Worm (Caenorhabditis elegans): ENCODE measurements around the gene R02C2.7.
A peak's percentile ranks its signal among the peaks of the same experiment; 100 is the strongest.

R02C2.7 gene

ce11 chrV:258730-259129 is 16.3 kb upstream of the R02C2.7 start, which contains the start of gene nhr-204:
Gene nhr-204 (minus strand): TSS chrV:258830.
- no peak for TF ChIP-seq lim-6 (tag; optimal IDR thresholded peaks at IDR 0.05)
- no peak for TF ChIP-seq syd-9 (tag; optimal IDR thresholded peaks at IDR 0.05)
- no peak for TF ChIP-seq ceh-14 (tag; optimal IDR thresholded peaks at IDR 0.05)
- no peak for TF ChIP-seq K02D7.2 (tag; optimal IDR thresholded peaks at IDR 0.05)
- TF ChIP-seq ceh-24 (tag; optimal IDR thresholded peaks at IDR 0.05), result no peak
- TF ChIP-seq pros-1 (tag; optimal IDR thresholded peaks at IDR 0.05), result no peak
- no peak for TF ChIP-seq hlh-6 (tag; optimal IDR thresholded peaks at IDR 0.05)
- no peak for TF ChIP-seq ceh-6 (GFP tag; optimal IDR thresholded peaks at IDR 0.05)
- TF ChIP-seq F13H6.1 (tag; optimal IDR thresholded peaks at IDR 0.05), result no peak

- no peak for TF ChIP-seq unc-42 (tag; optimal IDR thresholded peaks at IDR 0.05)
- TF ChIP-seq ceh-48 (tag; optimal IDR thresholded peaks at IDR 0.05), result no peak
- TF ChIP-seq fkh-6 (tag; optimal IDR thresholded peaks at IDR 0.05), result no peak
- TF ChIP-seq ceh-31 (tag; optimal IDR thresholded peaks at IDR 0.05), result no peak
- no peak for TF ChIP-seq K09A11.1 (tag; optimal IDR thresholded peaks at IDR 0.05; ENCODE audit: insufficient read depth)
Observed at ce11 chrV:254591-254990, 12.2 kb upstream of the R02C2.7 start, which contains the start of gene str-121. Gene str-121 (minus strand): TSS chrV:254691.

DNA sequence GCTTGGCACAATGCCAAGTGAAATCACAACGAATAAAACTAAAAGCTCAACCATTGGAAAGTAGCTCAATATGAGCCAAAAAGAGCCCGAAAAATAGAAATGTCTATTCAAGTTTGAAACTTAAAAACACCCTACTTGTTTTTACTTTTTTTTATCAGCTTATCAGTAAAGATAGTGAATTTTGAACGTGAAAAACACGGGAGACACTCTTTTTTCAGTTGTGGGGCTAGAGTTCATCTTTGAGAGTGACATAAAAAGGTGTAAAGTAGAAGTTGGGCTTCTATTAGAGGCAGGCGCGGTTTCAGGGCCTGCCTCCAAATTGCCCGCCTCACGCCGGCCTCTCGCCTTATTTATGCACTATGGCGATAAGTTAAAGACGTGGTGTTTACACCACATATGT is 9.2 kb upstream of the R02C2.7 start, which contains the start of gene oac-39:
Gene oac-39, minus strand, starts transcription at position 101 of the 400 bp plus-strand sequence.
- no peak for TF ChIP-seq eyg-1 (tag; optimal IDR thresholded peaks at IDR 0.05)

DNA sequence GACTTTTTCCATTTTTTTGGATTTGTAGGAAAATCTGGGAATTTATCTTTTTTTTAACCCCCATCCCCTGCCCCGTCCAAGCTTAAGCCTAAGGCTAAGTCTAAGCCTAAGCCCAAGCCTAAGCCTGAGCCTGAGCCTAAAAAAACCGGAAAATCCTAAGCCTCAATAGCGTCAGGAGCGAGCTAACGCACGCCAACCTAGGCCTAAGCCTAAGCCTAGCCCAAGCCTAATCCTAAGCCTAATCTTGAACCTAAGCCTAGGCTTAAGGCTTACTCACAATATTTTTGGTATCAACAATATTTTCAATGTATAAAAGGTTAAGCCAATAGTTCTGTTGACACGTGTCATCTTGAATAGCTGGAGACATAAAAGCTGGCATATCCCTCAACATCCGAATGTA is 6.2 kb upstream of the R02C2.7 start:
- TF ChIP-seq pros-1 (tag; optimal IDR thresholded peaks at IDR 0.05) (no peak), ceh-22 (tag; optimal IDR thresholded peaks at IDR 0.05) (no peak), dve-1 (tag; optimal IDR thresholded peaks at IDR 0.05) (peak; percentile 65), lim-6 (tag; optimal IDR thresholded peaks at IDR 0.05) (no peak), pha-4 (tag; optimal IDR thresholded peaks at IDR 0.05) (no peak), T23F11.4 (GFP tag; optimal IDR thresholded peaks at IDR 0.05) (no peak), pat-9 (tag; optimal IDR thresholded peaks at IDR 0.05) (no peak)

ce11 chrV:247576-247975 is 5.2 kb upstream of the R02C2.7 start:
- no peak for TF ChIP-seq elt-4 (tag; optimal IDR thresholded peaks at IDR 0.05)
- peak; percentile 92 for TF ChIP-seq nfya-1 (tag; optimal IDR thresholded peaks at IDR 0.05)
- TF ChIP-seq npax-4 (tag; optimal IDR thresholded peaks at IDR 0.05), result no peak
- no peak for TF ChIP-seq ceh-31 (tag; optimal IDR thresholded peaks at IDR 0.05)
- TF ChIP-seq Y22D7AL.16 (tag; optimal IDR thresholded peaks at IDR 0.05), result no peak

- no peak for TF ChIP-seq unc-55 (GFP tag; optimal IDR thresholded peaks at IDR 0.05)
- no peak for TF ChIP-seq T23F11.4 (GFP tag; optimal IDR thresholded peaks at IDR 0.05)
- TF ChIP-seq ceh-19 (GFP tag; optimal IDR thresholded peaks at IDR 0.05), result no peak
- TF ChIP-seq hlh-6 (tag; optimal IDR thresholded peaks at IDR 0.05), result no peak
- no peak for TF ChIP-seq ref-2 (tag; optimal IDR thresholded peaks at IDR 0.05)
- no peak for TF ChIP-seq K02D7.2 (tag; optimal IDR thresholded peaks at IDR 0.05)
- TF ChIP-seq ceh-9 (tag; optimal IDR thresholded peaks at IDR 0.05), result no peak
- no peak for TF ChIP-seq ceh-48 (tag; optimal IDR thresholded peaks at IDR 0.05)
- TF ChIP-seq ztf-16 (tag; optimal IDR thresholded peaks at IDR 0.05), result no peak
- TF ChIP-seq elt-2 (tag; optimal IDR thresholded peaks at IDR 0.05), result no peak
- TF ChIP-seq nfya-1 (tag; optimal IDR thresholded peaks at IDR 0.05), result no peak
- TF ChIP-seq hlh-13 (GFP tag; optimal IDR thresholded peaks at IDR 0.05), result no peak
- TF ChIP-seq pat-9 (tag; optimal IDR thresholded peaks at IDR 0.05), result no peak
- no peak for TF ChIP-seq hlh-15 (tag; optimal IDR thresholded peaks at IDR 0.05)
- TF ChIP-seq C08G9.2 (tag; optimal IDR thresholded peaks at IDR 0.05), result no peak
- no peak for TF ChIP-seq unc-86 (tag; optimal IDR thresholded peaks at IDR 0.05)
- TF ChIP-seq nhr-11 (tag; optimal IDR thresholded peaks at IDR 0.05), result no peak
- TF ChIP-seq unc-3 (GFP tag; conservative IDR thresholded peaks at IDR 0.05), result no peak
- no peak for TF ChIP-seq unc-3 (tag; optimal IDR thresholded peaks at IDR 0.05)
Observed at ce11 chrV:246097-246496, 3.7 kb upstream of the R02C2.7 start, which contains the start of gene kin-34. Gene kin-34 (minus strand): TSS chrV:246197.
